Worm (Caenorhabditis elegans) whole organism, L1 larva: Measurements from ENCODE around the gene F35D11.4.

Source experiments
- aha-1 ChIP-seq: fragments of 150-350 bp; optimal IDR thresholded peaks from 2 replicates; lab custom pipeline; 2014; ENCODE audit warnings: missing biosample characterization, missing genetic modification characterization
- alr-1 ChIP-seq: fragments of 200-800 bp; sonication (Bioruptor generic); optimal IDR thresholded peaks from 2 replicates; lab custom pipeline; 2018; ENCODE audit warnings: borderline replicate concordance, mild to moderate bottlenecking, missing genetic modification characterization, missing compliant biosample characterization
- ama-1 ChIP-seq: fragments of 150-350 bp; optimal IDR thresholded peaks from 2 replicates; lab custom pipeline; 2014
- fkh-10 ChIP-seq: sonication (generic microtip); optimal IDR thresholded peaks from 2 replicates; lab custom pipeline; 2017; ENCODE audit warnings: missing biosample characterization, missing genetic modification reagents, missing genetic modification characterization
- lin-35 ChIP-seq, 2 experiments: fragments of 150-350 bp; optimal IDR thresholded peaks; 2 replicates each; lab custom pipeline; 2014; ENCODE audit warnings: missing biosample characterization in 2 of 2, missing genetic modification characterization in 2 of 2, missing genetic modification reagents in 2 of 2
- nhr-11 ChIP-seq: fragments of 150-350 bp; optimal IDR thresholded peaks from 2 replicates; lab custom pipeline; 2014; ENCODE audit warnings: missing biosample characterization, missing genetic modification characterization
- nhr-76 ChIP-seq: sonication (generic microtip); optimal IDR thresholded peaks from 2 replicates; lab custom pipeline; 2017; ENCODE audit warnings: missing biosample characterization, missing genetic modification characterization
- nhr-90 ChIP-seq: sonication (generic microtip); optimal IDR thresholded peaks from 2 replicates; lab custom pipeline; 2016; ENCODE audit warnings: mild to moderate bottlenecking, missing genetic modification characterization, missing compliant biosample characterization; ENCODE audit not compliant: poor library complexity
- rnt-1 ChIP-seq: sonication (generic microtip); optimal IDR thresholded peaks from 2 replicates; lab custom pipeline; 2016; ENCODE audit warnings: mild to moderate bottlenecking, missing genetic modification characterization, moderate library complexity, missing compliant biosample characterization
- sup-37 ChIP-seq: fragments of 200-800 bp; sonication (Bioruptor generic); optimal IDR thresholded peaks from 2 replicates; lab custom pipeline; 2018; ENCODE audit warnings: mild to moderate bottlenecking, missing genetic modification characterization, missing compliant biosample characterization

DNA sequence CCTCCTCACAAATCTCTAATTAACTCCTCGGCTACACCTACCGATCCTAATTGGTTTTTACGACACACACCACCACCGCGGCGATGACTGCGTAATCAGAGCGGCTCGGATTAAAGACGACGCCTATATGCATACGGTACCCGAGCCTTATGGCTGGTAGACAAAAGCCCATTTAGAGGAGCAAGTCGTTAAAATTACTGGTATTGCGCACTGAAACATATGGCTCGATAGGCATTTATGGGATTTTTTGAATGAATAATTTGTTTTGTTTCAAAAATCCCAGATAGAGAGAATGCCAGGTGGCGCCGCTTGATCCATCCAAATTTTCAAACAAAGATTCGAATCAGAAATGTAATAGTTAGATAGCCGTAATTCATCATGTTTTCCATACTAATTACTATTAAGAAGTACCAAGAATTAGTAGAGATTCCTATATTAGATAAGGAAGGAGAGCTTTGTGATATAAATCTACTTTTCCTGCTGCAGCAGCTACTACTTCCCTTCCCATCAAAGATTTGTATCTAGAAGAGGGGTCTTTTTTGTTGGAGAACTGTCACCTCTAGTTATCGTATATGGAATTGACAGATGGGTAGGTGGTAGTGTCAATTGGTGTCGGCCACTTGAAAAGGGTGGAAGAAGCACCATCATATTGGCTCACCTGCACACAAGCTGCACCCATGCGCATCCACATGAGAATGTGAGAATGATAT, 19.9 kb upstream of the F35D11.4 start:
- no peak for TF ChIP-seq nhr-76
- no peak for TF ChIP-seq fkh-10 (GFP tag; lab: Kevin White, UChicago)
- no peak for TF ChIP-seq nhr-90 (tag; lab: Kevin White, UChicago)
- no peak for TF ChIP-seq sup-37 (GFP tag; lab: Kevin White, UChicago)
- no peak for TF ChIP-seq nhr-11
- no peak for TF ChIP-seq aha-1 (tag; lab: Kevin White, UChicago)
- TF ChIP-seq ama-1: no peak
- TF ChIP-seq rnt-1: no peak
- no peak for TF ChIP-seq lin-35 (GFP tag; optimal IDR thresholded peaks at IDR 0.05; lab: Kevin White, UChicago)
- TF ChIP-seq alr-1 (tag; lab: Kevin White, UChicago): no peak
